Worm (Caenorhabditis elegans) whole organism, mixed stage, embryonic: ENCODE measurements around the gene T25G12.3.
A peak's percentile ranks its signal among the peaks of the same experiment; 100 is the strongest.

Experiments used
- bed-3 ChIP-seq: fragments of 200-800 bp; sonication (Bioruptor generic); optimal IDR thresholded peaks from 3 replicates; lab custom pipeline; 2018; ENCODE audit warnings: mild to moderate bottlenecking, missing genetic modification characterization, moderate library complexity, missing compliant biosample characterization
- blmp-1 ChIP-seq: fragments of 150-350 bp; optimal IDR thresholded peaks from 2 replicates; lab custom pipeline; 2014; ENCODE audit warnings: missing biosample characterization, missing genetic modification characterization
- ceh-39 ChIP-seq: fragments of 150-350 bp; optimal IDR thresholded peaks from 2 replicates; lab custom pipeline; 2014; ENCODE audit warnings: missing biosample characterization, missing genetic modification characterization
- ceh-43 ChIP-seq: fragments of 200-800 bp; sonication (Bioruptor generic); optimal IDR thresholded peaks from 2 replicates; lab custom pipeline; 2018; ENCODE audit warnings: mild to moderate bottlenecking, missing genetic modification characterization, moderate library complexity, missing compliant biosample characterization
- ceh-83 ChIP-seq: fragments of 200-800 bp; sonication (Bioruptor generic); optimal IDR thresholded peaks from 2 replicates; lab custom pipeline; 2018; ENCODE audit warnings: mild to moderate bottlenecking, missing genetic modification characterization, missing compliant biosample characterization
- ces-1 ChIP-seq: fragments of 150-350 bp; optimal IDR thresholded peaks from 2 replicates; lab custom pipeline; 2014; ENCODE audit warnings: missing biosample characterization, missing genetic modification reagents, missing genetic modification characterization
- cnd-1 ChIP-seq: fragments of 200-800 bp; sonication (Bioruptor generic); optimal IDR thresholded peaks from 2 replicates; lab custom pipeline; 2018; ENCODE audit warnings: mild to moderate bottlenecking, missing genetic modification characterization, missing compliant biosample characterization
- drap-1 ChIP-seq: fragments of 200-800 bp; sonication (Bioruptor generic); optimal IDR thresholded peaks from 3 replicates; lab custom pipeline; 2018; ENCODE audit warnings: mild to moderate bottlenecking, missing genetic modification characterization, missing compliant biosample characterization
- elt-1 ChIP-seq: sonication (generic microtip); optimal IDR thresholded peaks from 2 replicates; lab custom pipeline; 2017; ENCODE audit warnings: missing genetic modification characterization, mild to moderate bottlenecking, missing compliant biosample characterization, antibody characterized with exemption, moderate library complexity, borderline replicate concordance; ENCODE audit not compliant: insufficient read depth
- elt-3 ChIP-seq: fragments of 150-350 bp; optimal IDR thresholded peaks from 2 replicates; lab custom pipeline; 2014; ENCODE audit warnings: missing biosample characterization, missing genetic modification characterization
- flh-1 ChIP-seq: fragments of 200-800 bp; sonication (Bioruptor generic); optimal IDR thresholded peaks from 2 replicates; lab custom pipeline; 2018; ENCODE audit warnings: mild to moderate bottlenecking, missing genetic modification characterization, moderate library complexity, missing compliant biosample characterization
- ham-2 ChIP-seq: fragments of 200-800 bp; sonication (Bioruptor generic); optimal IDR thresholded peaks from 2 replicates; lab custom pipeline; 2018; ENCODE audit warnings: mild to moderate bottlenecking, missing genetic modification characterization, missing compliant biosample characterization
- lin-13 ChIP-seq: fragments of 150-350 bp; optimal IDR thresholded peaks from 2 replicates; lab custom pipeline; 2014; ENCODE audit warnings: missing biosample characterization, missing genetic modification characterization
- lsy-2 ChIP-seq: fragments of 150-350 bp; optimal IDR thresholded peaks from 2 replicates; lab custom pipeline; 2014; ENCODE audit warnings: missing biosample characterization, missing genetic modification characterization
- mab-5 ChIP-seq: fragments of 150-350 bp; optimal IDR thresholded peaks from 2 replicates; lab custom pipeline; 2014; ENCODE audit warnings: missing biosample characterization, missing genetic modification characterization
- mep-1 ChIP-seq: fragments of 150-350 bp; optimal IDR thresholded peaks from 2 replicates; lab custom pipeline; 2017; ENCODE audit warnings: missing biosample characterization, missing genetic modification reagents, missing genetic modification characterization, inconsistent platforms
- mls-2 ChIP-seq: sonication (generic microtip); optimal IDR thresholded peaks from 2 replicates; lab custom pipeline; 2016; ENCODE audit warnings: mild to moderate bottlenecking, missing genetic modification characterization, moderate library complexity, missing compliant biosample characterization
- nhr-12 ChIP-seq: fragments of 150-350 bp; optimal IDR thresholded peaks from 2 replicates; lab custom pipeline; 2014; ENCODE audit warnings: missing biosample characterization, missing genetic modification characterization
- nhr-2 ChIP-seq: fragments of 150-350 bp; optimal IDR thresholded peaks from 2 replicates; lab custom pipeline; 2014; ENCODE audit warnings: missing biosample characterization, missing genetic modification characterization
- nhr-237 ChIP-seq: fragments of 150-350 bp; optimal IDR thresholded peaks from 2 replicates; lab custom pipeline; 2014; ENCODE audit warnings: missing biosample characterization, missing genetic modification characterization
- nhr-28 ChIP-seq: fragments of 150-350 bp; optimal IDR thresholded peaks from 2 replicates; lab custom pipeline; 2014; ENCODE audit warnings: missing biosample characterization, missing genetic modification characterization
- nhr-76 ChIP-seq: sonication (generic microtip); optimal IDR thresholded peaks from 2 replicates; lab custom pipeline; 2017; ENCODE audit warnings: missing biosample characterization, missing genetic modification characterization
- pha-4 ChIP-seq: fragments of 150-350 bp; optimal IDR thresholded peaks from 2 replicates; lab custom pipeline; 2018; ENCODE audit warnings: missing biosample characterization, missing genetic modification reagents, missing genetic modification characterization
- sem-2 ChIP-seq: fragments of 200-800 bp; sonication (Bioruptor generic); optimal IDR thresholded peaks from 2 replicates; lab custom pipeline; 2018; ENCODE audit warnings: mild to moderate bottlenecking, missing genetic modification characterization, missing compliant biosample characterization
- snpc-4 ChIP-seq: fragments of 150-350 bp; optimal IDR thresholded peaks from 2 replicates; lab custom pipeline; 2014; ENCODE audit warnings: missing biosample characterization, missing genetic modification characterization
- sptf-1 ChIP-seq: sonication (generic microtip); optimal IDR thresholded peaks from 2 replicates; lab custom pipeline; 2017; ENCODE audit warnings: mild to moderate bottlenecking, missing genetic modification characterization, moderate library complexity, missing compliant biosample characterization
- tbx-8 ChIP-seq: fragments of 200-800 bp; sonication (Bioruptor generic); optimal IDR thresholded peaks from 2 replicates; lab custom pipeline; 2018; ENCODE audit warnings: mild to moderate bottlenecking, missing genetic modification characterization, moderate library complexity, missing compliant biosample characterization
- unc-120 ChIP-seq: sonication (generic microtip); optimal IDR thresholded peaks from 2 replicates; lab custom pipeline; 2017; ENCODE audit warnings: missing genetic modification characterization, missing compliant biosample characterization; ENCODE audit not compliant: poor library complexity, severe bottlenecking
- unc-62 ChIP-seq: fragments of 150-350 bp; optimal IDR thresholded peaks from 2 replicates; lab custom pipeline; 2014; ENCODE audit warnings: missing biosample characterization, missing genetic modification reagents, missing genetic modification characterization

The T25G12.3 gene

ce11 chrX:17221873-17222525 is 9.4 kb upstream of the T25G12.3 start, which contains the start of gene rab-6.2:
Gene rab-6.2 (plus strand): TSS chrX:17222475.
- peak; percentile 45 for TF ChIP-seq ham-2
- TF ChIP-seq bed-3 (GFP tag; lab: Kevin White, UChicago), result no peak
- no peak for TF ChIP-seq unc-62
- TF ChIP-seq drap-1, result no peak
- TF ChIP-seq nhr-2 (tag; lab: Kevin White, UChicago), result peak; percentile 75
- peak; percentile 12 for TF ChIP-seq ces-1 (GFP tag; lab: Kevin White, UChicago)
- TF ChIP-seq cnd-1 (tag; lab: Kevin White, UChicago), result peak; percentile 32
- peak; percentile 15 for TF ChIP-seq mep-1 (tag; lab: Kevin White, UChicago)
- peak; percentile 9 for TF ChIP-seq sptf-1
- no peak for TF ChIP-seq sem-2

ce11 chrX:17227376-17227775 is 4.1 kb upstream of the T25G12.3 start:
- TF ChIP-seq nhr-76 (tag; lab: Kevin White, UChicago) (no peak), nhr-28 (tag; lab: Kevin White, UChicago) (no peak), lin-13 (no peak), nhr-237 (tag; lab: Kevin White, UChicago) (no peak), unc-120 (tag; lab: Kevin White, UChicago) (no peak), bed-3 (GFP tag; lab: Kevin White, UChicago) (no peak), drap-1 (no peak), ham-2 (no peak), ceh-83 (GFP tag; lab: Kevin White, UChicago) (no peak), flh-1 (GFP tag; lab: Kevin White, UChicago) (no peak), blmp-1 (tag; lab: Kevin White, UChicago) (no peak)

- no peak for TF ChIP-seq elt-3 (tag; lab: Kevin White, UChicago)
- no peak for TF ChIP-seq ceh-39
- TF ChIP-seq mab-5 (tag; lab: Kevin White, UChicago), result no peak
- no peak for TF ChIP-seq tbx-8 (GFP tag; lab: Kevin White, UChicago)
- TF ChIP-seq mls-2 (tag; lab: Kevin White, UChicago), result no peak
- no peak for TF ChIP-seq elt-1 (tag; lab: Kevin White, UChicago)
- no peak for TF ChIP-seq nhr-76 (tag; lab: Kevin White, UChicago)
- TF ChIP-seq sptf-1, result no peak
- TF ChIP-seq cnd-1 (tag; lab: Kevin White, UChicago), result no peak
- TF ChIP-seq mep-1 (tag; lab: Kevin White, UChicago), result no peak
- TF ChIP-seq ceh-43 (GFP tag; lab: Kevin White, UChicago), result no peak
- TF ChIP-seq nhr-12, result no peak
- no peak for TF ChIP-seq nhr-237 (tag; lab: Kevin White, UChicago)
- no peak for TF ChIP-seq unc-62
- TF ChIP-seq sem-2, result no peak
- TF ChIP-seq ces-1 (GFP tag; lab: Kevin White, UChicago), result no peak
- no peak for TF ChIP-seq lsy-2 (tag; lab: Kevin White, UChicago)
- TF ChIP-seq ceh-83 (GFP tag; lab: Kevin White, UChicago), result no peak
Measured at ce11 chrX:17230108-17230507, 1.3 kb upstream of the T25G12.3 start, which contains the start of gene T25G12.6. Gene T25G12.6 (minus strand): TSS chrX:17230208.

- TF ChIP-seq drap-1, result no peak
- no peak for TF ChIP-seq pha-4 (tag; lab: Kevin White, UChicago)
- no peak for TF ChIP-seq elt-1 (tag; lab: Kevin White, UChicago)
- no peak for TF ChIP-seq bed-3 (GFP tag; lab: Kevin White, UChicago)
- TF ChIP-seq snpc-4, result no peak
- TF ChIP-seq sptf-1, result no peak
- TF ChIP-seq ceh-83 (GFP tag; lab: Kevin White, UChicago), result no peak
- TF ChIP-seq nhr-2 (tag; lab: Kevin White, UChicago), result no peak
- no peak for TF ChIP-seq ceh-39
- TF ChIP-seq nhr-12, result no peak
- TF ChIP-seq lin-13, result no peak
Measured at ce11 chrX:17234988-17235387, 3.5 kb downstream of the T25G12.3 start.
